Fruit fly (Drosophila melanogaster) whole organism, prepupa: ENCODE measurements around the gene CG31650.

Source experiments
- Blimp-1 ChIP-seq: fragments of 200-800 bp; sonication (Bioruptor generic); optimal IDR thresholded peaks from 3 replicates; lab custom pipeline; 2017; ENCODE audit warnings: missing biosample characterization, missing genetic modification characterization, mild to moderate bottlenecking, moderate library complexity, missing genetic modification reagents
- CG10631 ChIP-seq: fragments of 200-800 bp; sonication (Bioruptor generic); optimal IDR thresholded peaks from 2 replicates; lab custom pipeline; 2016; ENCODE audit warnings: missing biosample characterization, missing genetic modification characterization
- CG10669 ChIP-seq: fragments of 200-800 bp; sonication (Bioruptor generic); optimal IDR thresholded peaks from 3 replicates; lab custom pipeline; 2018; ENCODE audit warnings: missing biosample characterization, mild to moderate bottlenecking, missing genetic modification characterization, moderate library complexity
- CG11294 ChIP-seq: fragments of 200-800 bp; sonication (Bioruptor generic); IDR thresholded peaks from 2 replicates; pipeline ENCODE4 v1.3.6; 2022; ENCODE audit warnings: missing biosample characterization, missing genetic modification characterization
- CG11762 ChIP-seq: fragments of 200-800 bp; sonication (Bioruptor generic); optimal IDR thresholded peaks from 3 replicates; lab custom pipeline; 2016; ENCODE audit warnings: missing biosample characterization, missing genetic modification characterization; ENCODE audit not compliant: insufficient read depth
- CG11902 ChIP-seq: fragments of 200-800 bp; sonication (Bioruptor generic); optimal IDR thresholded peaks from 3 replicates; lab custom pipeline; 2016; ENCODE audit warnings: missing biosample characterization, missing genetic modification characterization
- CG15336 ChIP-seq: fragments of 200-800 bp; sonication (Bioruptor generic); IDR thresholded peaks from 2 replicates; pipeline ENCODE4 v1.3.6; 2022; ENCODE audit warnings: missing biosample characterization, missing genetic modification characterization
- CG3032 ChIP-seq: fragments of 200-800 bp; optimal IDR thresholded peaks from 2 replicates; lab custom pipeline; 2019; ENCODE audit warnings: missing biosample characterization, mild to moderate bottlenecking, missing genetic modification characterization, moderate library complexity
- CG32006 ChIP-seq: fragments of 200-800 bp; sonication (Bioruptor generic); optimal IDR thresholded peaks from 3 replicates; lab custom pipeline; 2017; ENCODE audit warnings: missing biosample characterization, mild to moderate bottlenecking, missing genetic modification characterization
- CG34406 ChIP-seq: fragments of 200-800 bp; sonication (Bioruptor generic); optimal IDR thresholded peaks from 3 replicates; lab custom pipeline; 2016; ENCODE audit warnings: missing biosample characterization, missing genetic modification characterization
- CG3919 ChIP-seq: fragments of 200-800 bp; sonication (Bioruptor generic); optimal IDR thresholded peaks from 3 replicates; lab custom pipeline; 2016; ENCODE audit warnings: missing biosample characterization, missing genetic modification characterization
- CG4318 ChIP-seq: fragments of 200-800 bp; sonication (Bioruptor generic); optimal IDR thresholded peaks from 3 replicates; lab custom pipeline; 2017; ENCODE audit warnings: missing biosample characterization, mild to moderate bottlenecking, missing genetic modification characterization
- CG6854 ChIP-seq: fragments of 200-800 bp; sonication (Bioruptor generic); optimal IDR thresholded peaks from 2 replicates; lab custom pipeline; 2017; ENCODE audit warnings: missing biosample characterization, mild to moderate bottlenecking, missing genetic modification characterization
- CG7368 ChIP-seq: fragments of 200-800 bp; sonication (Bioruptor generic); optimal IDR thresholded peaks from 3 replicates; lab custom pipeline; 2016; ENCODE audit warnings: missing biosample characterization, missing genetic modification characterization
- CG8119 ChIP-seq: fragments of 200-800 bp; sonication (Bioruptor generic); IDR thresholded peaks from 3 replicates; pipeline ENCODE4 v1.3.6; 2022; ENCODE audit warnings: missing biosample characterization, missing genetic modification characterization
- CG8319 ChIP-seq: fragments of 200-800 bp; sonication (Bioruptor generic); optimal IDR thresholded peaks from 3 replicates; lab custom pipeline; 2016; ENCODE audit warnings: missing biosample characterization, missing genetic modification characterization
- CG9139 ChIP-seq: fragments of 200-800 bp; sonication (Bioruptor generic); optimal IDR thresholded peaks from 3 replicates; lab custom pipeline; 2017; ENCODE audit warnings: missing biosample characterization, mild to moderate bottlenecking, missing genetic modification characterization
- Eip78C ChIP-seq: fragments of 200-800 bp; sonication (Bioruptor generic); peaks from one replicate; lab custom pipeline; 2016; ENCODE audit warnings: missing biosample characterization, missing genetic modification characterization
- Eip93F ChIP-seq: fragments of 200-800 bp; sonication (Bioruptor generic); optimal IDR thresholded peaks from 2 replicates; lab custom pipeline; 2016; ENCODE audit warnings: missing biosample characterization, mild to moderate bottlenecking, missing genetic modification characterization
- Hr38 ChIP-seq: sonication (Bioruptor generic); optimal IDR thresholded peaks from 2 replicates; lab custom pipeline; 2016; ENCODE audit warnings: missing biosample characterization, missing genetic modification characterization
- Hr4 ChIP-seq: fragments of 200-800 bp; sonication (Bioruptor generic); optimal IDR thresholded peaks from 3 replicates; lab custom pipeline; 2016; ENCODE audit warnings: missing biosample characterization, missing genetic modification characterization
- Lpt ChIP-seq: fragments of 200-800 bp; sonication (Bioruptor generic); optimal IDR thresholded peaks from 3 replicates; lab custom pipeline; 2016; ENCODE audit warnings: missing biosample characterization, missing genetic modification characterization
- Met ChIP-seq: fragments of 200-800 bp; sonication (Bioruptor generic); optimal IDR thresholded peaks from 3 replicates; lab custom pipeline; 2016; ENCODE audit warnings: missing biosample characterization, missing genetic modification characterization
- OdsH ChIP-seq: fragments of 200-800 bp; sonication (Bioruptor generic); optimal IDR thresholded peaks from 3 replicates; lab custom pipeline; 2016; ENCODE audit warnings: missing biosample characterization, missing genetic modification characterization
- Smox ChIP-seq: fragments of 200-800 bp; sonication (Bioruptor generic); optimal IDR thresholded peaks from 3 replicates; lab custom pipeline; 2016; ENCODE audit warnings: missing biosample characterization, missing genetic modification characterization
- Sox14 ChIP-seq: fragments of 200-800 bp; sonication (Bioruptor generic); optimal IDR thresholded peaks from 3 replicates; lab custom pipeline; 2016; ENCODE audit warnings: missing biosample characterization, missing genetic modification characterization
- achi ChIP-seq: fragments of 200-800 bp; sonication (Bioruptor generic); optimal IDR thresholded peaks from 3 replicates; lab custom pipeline; 2016; ENCODE audit warnings: missing biosample characterization, missing genetic modification characterization
- acj6 ChIP-seq: fragments of 200-800 bp; sonication (Bioruptor generic); optimal IDR thresholded peaks from 3 replicates; lab custom pipeline; 2016; ENCODE audit warnings: missing biosample characterization, missing genetic modification characterization
- esn ChIP-seq: fragments of 200-800 bp; sonication (Bioruptor generic); optimal IDR thresholded peaks from 2 replicates; lab custom pipeline; 2016; ENCODE audit warnings: missing biosample characterization, mild to moderate bottlenecking, missing genetic modification characterization, moderate library complexity
- fd85E ChIP-seq: fragments of 200-800 bp; sonication (Bioruptor generic); optimal IDR thresholded peaks from 3 replicates; lab custom pipeline; 2016; ENCODE audit warnings: missing biosample characterization, missing genetic modification characterization
- fkh ChIP-seq: fragments of 200-800 bp; sonication (Bioruptor generic); optimal IDR thresholded peaks from 3 replicates; lab custom pipeline; 2017; ENCODE audit warnings: missing biosample characterization, mild to moderate bottlenecking, missing genetic modification characterization, moderate library complexity
- pdm3 ChIP-seq: fragments of 200-800 bp; sonication (Bioruptor generic); optimal IDR thresholded peaks from 3 replicates; lab custom pipeline; 2016; ENCODE audit warnings: missing biosample characterization, missing genetic modification characterization
- ss ChIP-seq, 2 experiments: fragments of 200-800 bp; sonication (Bioruptor generic); optimal IDR thresholded peaks; 2 replicates in 1 of 2; 3 replicates in 1 of 2; lab custom pipeline; 2017 to 2018; ENCODE audit warnings: mild to moderate bottlenecking in 2 of 2, missing biosample characterization in 2 of 2, missing genetic modification characterization in 2 of 2, moderate library complexity in 1 of 2
- svp ChIP-seq: fragments of 200-800 bp; sonication (Bioruptor generic); peaks from one replicate; lab custom pipeline; 2016; ENCODE audit warnings: missing biosample characterization, missing genetic modification characterization
- topi ChIP-seq: fragments of 200-800 bp; sonication (Bioruptor generic); optimal IDR thresholded peaks from 3 replicates; lab custom pipeline; 2016; ENCODE audit warnings: missing biosample characterization, missing genetic modification characterization

CG31650 gene

dm6 chr2L:5043043-5043442, 1.5 kb downstream of the CG31650 start, which contains the start of the genes CG33995, CG44000 and CG44001 (continued):
- TF ChIP-seq achi (GFP tag; lab: Kevin White, UChicago): peak; percentile 5

DNA sequence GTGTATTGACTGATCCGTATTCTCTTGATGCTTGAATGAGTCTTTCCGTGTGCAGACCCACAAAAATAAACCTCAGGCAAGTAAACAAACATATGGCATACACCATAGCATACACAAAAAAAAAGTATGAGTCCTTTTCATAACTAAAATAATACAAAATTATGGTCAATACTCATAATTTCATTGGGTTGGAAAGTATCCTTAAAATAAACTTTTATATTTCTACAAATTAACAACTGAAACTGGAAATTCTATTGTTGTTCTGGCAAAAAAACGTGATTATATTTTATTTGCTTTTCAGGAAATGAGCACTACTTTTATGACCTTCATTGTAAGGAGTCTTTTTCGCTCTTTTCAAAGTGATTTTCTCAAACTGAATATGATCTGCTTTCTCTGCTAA, 2.4 kb downstream of the CG31650 start:
- TF ChIP-seq fd85E (GFP tag; lab: Kevin White, UChicago) (no peak), Hr38 (GFP tag; lab: Kevin White, UChicago) (no peak), CG8119 (GFP tag; lab: Robert Waterston, UW) (peak; percentile 41; the same call in 2 of the 3 replicates), acj6 (GFP tag; lab: Kevin White, UChicago) (peak; percentile 9), esn (GFP tag; lab: Kevin White, UChicago) (peak; percentile 31), Met (GFP tag; lab: Kevin White, UChicago) (peak; percentile 18), CG3032 (tag; lab: Kevin White, UChicago) (peak; percentile 10), Eip78C (peak; percentile 71), CG15336 (peak; percentile 67), CG32006 (GFP tag; lab: Kevin White, UChicago) (peak; percentile 1)

DNA sequence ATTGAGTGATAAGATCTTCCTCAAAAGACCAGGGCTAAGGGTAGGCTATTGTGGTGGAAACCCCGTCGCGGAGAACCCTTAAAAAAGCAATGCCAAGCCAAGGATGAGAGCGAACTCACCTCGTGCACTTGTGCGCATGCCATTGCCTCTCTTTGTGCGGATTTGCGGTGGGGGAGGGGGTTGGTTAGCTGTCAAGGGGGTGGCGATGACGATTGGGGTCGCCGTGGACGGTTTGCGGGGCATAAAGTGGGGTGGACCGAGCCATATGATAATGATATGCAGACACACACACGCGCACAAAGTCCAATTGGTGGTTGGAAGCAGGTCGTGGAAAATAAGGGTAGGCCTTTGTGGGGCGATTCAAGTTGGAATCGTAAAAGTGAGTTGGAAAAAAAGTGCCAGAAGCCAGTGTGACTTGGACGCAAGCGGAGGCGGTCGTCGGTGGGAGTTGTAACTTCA, 7.1 kb downstream of the CG31650 start, which contains the start of the genes CG14042 and SP555:
CG14042 (plus strand) TSS at position 308 of the 459 bp plus-strand sequence.
SP555 (plus strand) TSS at position 308 of the 459 bp plus-strand sequence.
- TF ChIP-seq pdm3 (GFP tag; lab: Kevin White, UChicago) (no peak), Hr4 (GFP tag; lab: Kevin White, UChicago) (no peak), achi (GFP tag; lab: Kevin White, UChicago) (no peak), Eip93F (GFP tag; lab: Kevin White, UChicago) (no peak), CG7368 (peak; percentile 63), ss (GFP tag; optimal IDR thresholded peaks at IDR 0.05; lab: Kevin White, UChicago) (peak; percentile 15 to 19), CG10631 (GFP tag; lab: Kevin White, UChicago) (no peak), OdsH (GFP tag; lab: Kevin White, UChicago) (no peak)

DNA sequence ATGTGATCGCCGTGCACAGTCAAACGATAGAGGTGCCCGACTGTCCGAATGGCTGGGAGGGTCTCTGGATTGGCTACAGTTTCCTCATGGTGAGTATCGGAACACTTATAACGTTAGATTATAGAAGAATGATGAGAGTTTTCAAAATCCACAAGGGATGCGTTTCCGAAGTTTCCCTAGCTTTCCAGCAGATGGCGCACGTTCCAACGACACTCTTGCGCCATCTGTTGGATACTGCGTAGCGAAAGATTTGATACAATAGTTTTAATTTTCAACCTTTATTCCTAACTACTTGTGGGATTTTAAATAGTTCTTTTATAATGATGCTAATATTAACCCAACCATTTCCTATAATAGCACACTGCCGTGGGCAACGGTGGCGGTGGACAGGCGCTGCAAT, 8.4 kb downstream of the CG31650 start:
- TF ChIP-seq CG11902 (no peak), topi (GFP tag; lab: Kevin White, UChicago) (no peak), svp (no peak), Sox14 (GFP tag; lab: Kevin White, UChicago) (no peak), Blimp-1 (GFP tag; lab: Kevin White, UChicago) (no peak), CG9139 (GFP tag; lab: Kevin White, UChicago) (no peak)

DNA sequence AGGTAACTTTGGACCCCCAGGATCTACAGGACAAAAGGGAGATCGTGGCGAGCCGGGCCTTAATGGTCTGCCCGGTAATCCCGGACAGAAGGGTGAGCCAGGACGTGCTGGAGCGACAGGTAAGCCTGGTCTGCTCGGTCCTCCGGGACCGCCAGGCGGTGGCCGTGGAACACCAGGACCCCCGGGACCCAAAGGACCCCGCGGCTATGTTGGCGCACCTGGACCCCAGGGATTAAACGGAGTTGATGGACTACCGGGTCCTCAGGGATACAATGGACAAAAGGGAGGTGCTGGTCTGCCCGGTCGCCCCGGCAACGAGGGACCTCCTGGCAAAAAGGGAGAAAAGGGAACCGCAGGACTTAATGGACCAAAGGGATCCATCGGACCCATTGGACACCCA, 12.6 kb downstream of the CG31650 start:
- TF ChIP-seq Smox (GFP tag; lab: Kevin White, UChicago) (no peak), ss (GFP tag; optimal IDR thresholded peaks at IDR 0.05; lab: Kevin White, UChicago) (no peak), CG6854 (GFP tag; lab: Kevin White, UChicago) (no peak), Lpt (GFP tag; lab: Kevin White, UChicago) (no peak), CG10631 (GFP tag; lab: Kevin White, UChicago) (no peak), topi (GFP tag; lab: Kevin White, UChicago) (no peak), achi (GFP tag; lab: Kevin White, UChicago) (no peak), CG11294 (GFP tag; lab: Robert Waterston, UW) (no peak), CG8119 (GFP tag; lab: Robert Waterston, UW) (no peak), Eip78C (no peak), CG4318 (GFP tag; lab: Kevin White, UChicago) (no peak)

DNA sequence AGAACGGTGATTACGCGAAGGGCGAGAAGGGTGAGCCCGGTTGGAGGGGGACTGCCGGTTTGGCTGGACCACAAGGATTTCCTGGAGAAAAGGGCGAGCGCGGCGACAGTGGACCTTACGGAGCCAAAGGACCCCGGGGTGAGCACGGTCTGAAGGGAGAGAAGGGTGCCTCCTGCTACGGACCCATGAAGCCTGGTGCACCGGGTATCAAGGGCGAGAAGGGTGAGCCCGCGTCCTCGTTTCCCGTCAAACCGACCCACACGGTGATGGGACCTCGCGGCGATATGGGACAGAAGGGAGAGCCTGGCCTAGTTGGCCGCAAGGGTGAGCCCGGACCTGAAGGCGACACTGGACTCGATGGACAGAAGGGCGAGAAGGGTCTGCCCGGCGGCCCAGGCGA, 13.1 kb downstream of the CG31650 start:
- no peak for TF ChIP-seq CG3919 (GFP tag; lab: Kevin White, UChicago)
- TF ChIP-seq CG34406 (GFP tag; lab: Kevin White, UChicago): no peak
- no peak for TF ChIP-seq CG10669 (GFP tag; lab: Kevin White, UChicago)
- no peak for TF ChIP-seq CG11762 (GFP tag; lab: Kevin White, UChicago)
- no peak for TF ChIP-seq CG8319 (GFP tag; lab: Kevin White, UChicago)
- TF ChIP-seq Eip93F (GFP tag; lab: Kevin White, UChicago): no peak
- no peak for TF ChIP-seq fkh (GFP tag; lab: Kevin White, UChicago)
- TF ChIP-seq, all 60 proteins: peak for 0
